Fruit fly (Drosophila melanogaster): ENCODE measurements around the gene tos.

The tos gene

dm6 chr2L:18698559-18699130, 16.8 kb upstream of the tos start, which contains the start of gene CG10341:
CG10341 (plus strand) TSS chr2L:18698714.
- TF ChIP-seq cnc (optimal IDR thresholded peaks at IDR 0.05): no peak
- TF ChIP-seq CG11617 (GFP tag; optimal IDR thresholded peaks at IDR 0.05): peak; percentile 39
- TF ChIP-seq kay (GFP tag; ENCODE audit: borderline replicate concordance): no peak
- no peak for TF ChIP-seq ovo (GFP tag; optimal IDR thresholded peaks at IDR 0.05)
- peak; percentile 99 for TF ChIP-seq Mnt (GFP tag; optimal IDR thresholded peaks at IDR 0.05)
- TF ChIP-seq tj (GFP tag; optimal IDR thresholded peaks at IDR 0.05): no peak
- TF ChIP-seq CG1620 (GFP tag; optimal IDR thresholded peaks at IDR 0.05): no peak
- no peak for TF ChIP-seq CG7045 (GFP tag; optimal IDR thresholded peaks at IDR 0.05)
- TF ChIP-seq CG14711 (tag; optimal IDR thresholded peaks at IDR 0.05): no peak
- no peak for TF ChIP-seq toe (GFP tag; optimal IDR thresholded peaks at IDR 0.05)
- TF ChIP-seq pad (GFP tag; optimal IDR thresholded peaks at IDR 0.05): no peak
- no peak for TF ChIP-seq CG5204 (GFP tag; optimal IDR thresholded peaks at IDR 0.05)
- no peak for TF ChIP-seq CG12768 (GFP tag; optimal IDR thresholded peaks at IDR 0.05)
- TF ChIP-seq Clk (GFP tag; optimal IDR thresholded peaks at IDR 0.05): no peak
- no peak for TF ChIP-seq Crg-1 (GFP tag; optimal IDR thresholded peaks at IDR 0.05)
- no peak for TF ChIP-seq cic (GFP tag; optimal IDR thresholded peaks at IDR 0.05)
- TF ChIP-seq bab1 (GFP tag; optimal IDR thresholded peaks at IDR 0.05): peak; percentile 38
- no peak for TF ChIP-seq CG33017 (tag; optimal IDR thresholded peaks at IDR 0.05)
- TF ChIP-seq CG7101 (tag; optimal IDR thresholded peaks at IDR 0.05): no peak
- TF ChIP-seq Hr96 (GFP tag; optimal IDR thresholded peaks at IDR 0.05): no peak

dm6 chr2L:18695404-18695804, 13.5 kb upstream of the tos start, which contains the start of the genes CG10383 and CG10338:
CG10383 (minus strand) TSS chr2L:18695602.
CG10338 (plus strand) TSS chr2L:18695664.
- TF ChIP-seq Clk (GFP tag; optimal IDR thresholded peaks at IDR 0.05) (peak; percentile 65), bab1 (GFP tag; optimal IDR thresholded peaks at IDR 0.05) (peak; percentile 87), CG14711 (tag; optimal IDR thresholded peaks at IDR 0.05) (peak; percentile 83), CG33017 (tag; optimal IDR thresholded peaks at IDR 0.05) (peak; percentile 79), pad (GFP tag; optimal IDR thresholded peaks at IDR 0.05) (peak; percentile 69), CG1620 (GFP tag; optimal IDR thresholded peaks at IDR 0.05) (peak; percentile 87), CG12768 (GFP tag; optimal IDR thresholded peaks at IDR 0.05) (peak; percentile 87), toe (GFP tag; optimal IDR thresholded peaks at IDR 0.05) (no peak), CG11617 (GFP tag; optimal IDR thresholded peaks at IDR 0.05) (peak; percentile 87), cic (GFP tag; optimal IDR thresholded peaks at IDR 0.05) (peak; percentile 64), ovo (GFP tag; optimal IDR thresholded peaks at IDR 0.05) (peak; percentile 54), Mnt (GFP tag; optimal IDR thresholded peaks at IDR 0.05) (peak; percentile 85), cnc (optimal IDR thresholded peaks at IDR 0.05) (no peak), Crg-1 (GFP tag; optimal IDR thresholded peaks at IDR 0.05) (peak; percentile 88), tj (GFP tag; optimal IDR thresholded peaks at IDR 0.05) (peak; percentile 55), CG7101 (tag; optimal IDR thresholded peaks at IDR 0.05) (peak; percentile 89), CG5204 (GFP tag; optimal IDR thresholded peaks at IDR 0.05) (no peak), kay (GFP tag; ENCODE audit: borderline replicate concordance) (no peak), CG7045 (GFP tag; optimal IDR thresholded peaks at IDR 0.05) (peak; percentile 69), Hr96 (GFP tag; optimal IDR thresholded peaks at IDR 0.05) (peak; percentile 84)

- TF ChIP-seq tj (GFP tag; optimal IDR thresholded peaks at IDR 0.05) (peak; percentile 11), CG7045 (GFP tag; optimal IDR thresholded peaks at IDR 0.05) (no peak), cnc (optimal IDR thresholded peaks at IDR 0.05) (no peak), CG12768 (GFP tag; optimal IDR thresholded peaks at IDR 0.05) (no peak), CG5204 (GFP tag; optimal IDR thresholded peaks at IDR 0.05) (no peak), Hr96 (GFP tag; optimal IDR thresholded peaks at IDR 0.05) (no peak), CG7101 (tag; optimal IDR thresholded peaks at IDR 0.05) (no peak), toe (GFP tag; optimal IDR thresholded peaks at IDR 0.05) (no peak), ovo (GFP tag; optimal IDR thresholded peaks at IDR 0.05) (no peak), pad (GFP tag; optimal IDR thresholded peaks at IDR 0.05) (no peak), Crg-1 (GFP tag; optimal IDR thresholded peaks at IDR 0.05) (no peak), bab1 (GFP tag; optimal IDR thresholded peaks at IDR 0.05) (no peak), CG33017 (tag; optimal IDR thresholded peaks at IDR 0.05) (no peak), CG1620 (GFP tag; optimal IDR thresholded peaks at IDR 0.05) (no peak), CG11617 (GFP tag; optimal IDR thresholded peaks at IDR 0.05) (no peak), kay (GFP tag; ENCODE audit: borderline replicate concordance) (peak; percentile 83), cic (GFP tag; optimal IDR thresholded peaks at IDR 0.05) (no peak), CG14711 (tag; optimal IDR thresholded peaks at IDR 0.05) (peak; percentile 30), Clk (GFP tag; optimal IDR thresholded peaks at IDR 0.05) (no peak), Mnt (GFP tag; optimal IDR thresholded peaks at IDR 0.05) (no peak)
Measured at dm6 chr2L:18694724-18695105, 12.8 kb upstream of the tos start.

dm6 chr2L:18693877-18694723, 12.2 kb upstream of the tos start:
- TF ChIP-seq Crg-1 (GFP tag; optimal IDR thresholded peaks at IDR 0.05) (peak; percentile 22), CG1620 (GFP tag; optimal IDR thresholded peaks at IDR 0.05) (no peak), bab1 (GFP tag; optimal IDR thresholded peaks at IDR 0.05) (peak; percentile 91), cic (GFP tag; optimal IDR thresholded peaks at IDR 0.05) (peak; percentile 28), CG7101 (tag; optimal IDR thresholded peaks at IDR 0.05) (peak; percentile 43), CG11617 (GFP tag; optimal IDR thresholded peaks at IDR 0.05) (peak; percentile 38), pad (GFP tag; optimal IDR thresholded peaks at IDR 0.05) (peak; percentile 0), kay (GFP tag; ENCODE audit: borderline replicate concordance) (peak; percentile 98), CG7045 (GFP tag; optimal IDR thresholded peaks at IDR 0.05) (peak; percentile 6), CG14711 (tag; optimal IDR thresholded peaks at IDR 0.05) (no peak), CG5204 (GFP tag; optimal IDR thresholded peaks at IDR 0.05) (no peak), Mnt (GFP tag; optimal IDR thresholded peaks at IDR 0.05) (peak; percentile 42), Clk (GFP tag; optimal IDR thresholded peaks at IDR 0.05) (peak; percentile 6), CG12768 (GFP tag; optimal IDR thresholded peaks at IDR 0.05) (peak; percentile 54), Hr96 (GFP tag; optimal IDR thresholded peaks at IDR 0.05) (peak; percentile 7), toe (GFP tag; optimal IDR thresholded peaks at IDR 0.05) (no peak), ovo (GFP tag; optimal IDR thresholded peaks at IDR 0.05) (no peak), CG33017 (tag; optimal IDR thresholded peaks at IDR 0.05) (peak; percentile 0), tj (GFP tag; optimal IDR thresholded peaks at IDR 0.05) (peak; percentile 10), cnc (optimal IDR thresholded peaks at IDR 0.05) (no peak)
